Worm (Caenorhabditis elegans): ENCODE results near the gene cri-3.

ce11 chrIII:3429761-3430160 is 33.6 kb downstream of the cri-3 start:
- no peak for TF ChIP-seq npax-4 (tag; optimal IDR thresholded peaks at IDR 0.05)
- TF ChIP-seq unc-55 (GFP tag; optimal IDR thresholded peaks at IDR 0.05) = no peak
- TF ChIP-seq C08G9.2 (tag; optimal IDR thresholded peaks at IDR 0.05) = no peak
- TF ChIP-seq nhr-232 (tag; optimal IDR thresholded peaks at IDR 0.05) = no peak
- no peak for TF ChIP-seq ets-4 (tag; optimal IDR thresholded peaks at IDR 0.05)
- no peak for TF ChIP-seq tbx-2 (tag; optimal IDR thresholded peaks at IDR 0.05)
- TF ChIP-seq sox-4 (tag; optimal IDR thresholded peaks at IDR 0.05) = no peak
- TF ChIP-seq pha-4 (tag; optimal IDR thresholded peaks at IDR 0.05) = no peak
- TF ChIP-seq eyg-1 (tag; optimal IDR thresholded peaks at IDR 0.05) = no peak
- no peak for TF ChIP-seq ceh-31 (tag; optimal IDR thresholded peaks at IDR 0.05)
- TF ChIP-seq ama-1 (optimal IDR thresholded peaks at IDR 0.05) = no peak
- no peak for TF ChIP-seq ttx-3 (tag; optimal IDR thresholded peaks at IDR 0.05)
- no peak for TF ChIP-seq pqm-1 (tag; optimal IDR thresholded peaks at IDR 0.05)
- TF ChIP-seq nhr-11 (tag; optimal IDR thresholded peaks at IDR 0.05) = no peak

Measured in whole organism, late embryonic.